Fruit fly (Drosophila melanogaster) whole organism, wandering third instar larva: ENCODE data around the gene CG3306.

Experiments
- CG32264 ChIP-seq: fragments of 200-800 bp; sonication (Bioruptor generic); optimal IDR thresholded peaks from 2 replicates; lab custom pipeline; 2016; ENCODE audit warnings: missing biosample characterization, missing genetic modification characterization
- Myc ChIP-seq: fragments of >200 bp; optimal IDR thresholded peaks from 2 replicates; lab custom pipeline; 2017
- N ChIP-seq: fragments of >200 bp; optimal IDR thresholded peaks from 2 replicates; lab custom pipeline; 2018; ENCODE audit warnings: missing biosample characterization, missing external identifiers, missing genetic modification characterization
- Sp1 ChIP-seq: fragments of 200-800 bp; sonication (Bioruptor generic); optimal IDR thresholded peaks from 3 replicates; lab custom pipeline; 2019; ENCODE audit warnings: missing biosample characterization, mild to moderate bottlenecking, missing genetic modification characterization, moderate library complexity
- Vsx2 ChIP-seq: fragments of 200-300, 225-300 bp; sonication (Bioruptor generic); optimal IDR thresholded peaks from 2 replicates; lab custom pipeline; 2018; ENCODE audit warnings: missing biosample characterization, missing genetic modification characterization; ENCODE audit not compliant: partially characterized antibody
- dmrt93B ChIP-seq: fragments of 200-800 bp; sonication (Bioruptor generic); optimal IDR thresholded peaks from 2 replicates; lab custom pipeline; 2018; ENCODE audit warnings: missing biosample characterization, mild to moderate bottlenecking, missing genetic modification characterization
- h ChIP-seq: fragments of 200-800 bp; sonication (Bioruptor generic); optimal IDR thresholded peaks from 3 replicates; lab custom pipeline; 2016; ENCODE audit warnings: missing biosample characterization, mild to moderate bottlenecking, missing genetic modification characterization
- lola ChIP-seq: fragments of >200 bp; optimal IDR thresholded peaks from 2 replicates; lab custom pipeline; 2017; ENCODE audit warnings: missing biosample characterization, missing genetic modification characterization
- pan ChIP-seq: fragments of >200 bp; optimal IDR thresholded peaks from 2 replicates; lab custom pipeline; 2017
- psq ChIP-seq: fragments of 200-800 bp; sonication (Bioruptor generic); optimal IDR thresholded peaks from 3 replicates; lab custom pipeline; 2017; ENCODE audit warnings: missing biosample characterization, mild to moderate bottlenecking, missing genetic modification characterization, moderate library complexity
- rgr ChIP-seq: fragments of 200-800 bp; sonication (Bioruptor generic); optimal IDR thresholded peaks from 3 replicates; lab custom pipeline; 2016; ENCODE audit warnings: missing biosample characterization, mild to moderate bottlenecking, missing genetic modification characterization
- sage ChIP-seq: fragments of 200-800 bp; sonication (Bioruptor generic); optimal IDR thresholded peaks from 2 replicates; lab custom pipeline; 2016; ENCODE audit warnings: missing biosample characterization, mild to moderate bottlenecking, missing genetic modification characterization
- sv ChIP-seq: fragments of 200-800 bp; sonication (Bioruptor generic); optimal IDR thresholded peaks from 3 replicates; lab custom pipeline; 2016; ENCODE audit warnings: missing biosample characterization, missing genetic modification characterization
- usp ChIP-seq: fragments of >200 bp; optimal IDR thresholded peaks from 2 replicates; lab custom pipeline; 2017; ENCODE audit warnings: missing biosample characterization, missing genetic modification characterization

- TF ChIP-seq sv (GFP tag; lab: Kevin White, UChicago) (no peak), Sp1 (no peak), Vsx2 (GFP tag; lab: Kevin White, UChicago) (no peak), pan (lab: Kevin White, UChicago) (no peak), psq (no peak), CG32264 (GFP tag; lab: Kevin White, UChicago) (no peak), sage (GFP tag; lab: Kevin White, UChicago) (no peak), lola (GFP tag; lab: Kevin White, UChicago) (no peak), h (GFP tag; lab: Kevin White, UChicago) (no peak), Myc (no peak), usp (GFP tag; lab: Kevin White, UChicago) (no peak), rgr (GFP tag; lab: Kevin White, UChicago) (no peak), dmrt93B (GFP tag; lab: Kevin White, UChicago) (no peak), N (GFP tag; lab: Kevin White, UChicago) (no peak)
Observed at dm6 chr3L:9567748-9568147, 33.6 kb upstream of the CG3306 start.
